Worm (Caenorhabditis elegans): Measurements from ENCODE around the gene bra-2.

ce11 chrIII:901600-902250 is 9.3 kb upstream of the bra-2 start:
- no peak for TF ChIP-seq tbx-9 (tag; optimal IDR thresholded peaks at IDR 0.05; ENCODE audit: borderline replicate concordance)
- peak; percentile 25 for TF ChIP-seq lin-40 (tag; optimal IDR thresholded peaks at IDR 0.05)
- TF ChIP-seq unc-62 (GFP tag; optimal IDR thresholded peaks at IDR 0.05): no peak
- TF ChIP-seq ztf-28 (GFP tag; IDR thresholded peaks at IDR 0.05): no peak
- no peak for TF ChIP-seq mxl-1 (tag; optimal IDR thresholded peaks at IDR 0.05)
- no peak for TF ChIP-seq ztf-3 (GFP tag; optimal IDR thresholded peaks at IDR 0.05)
- TF ChIP-seq nfyb-1 (GFP tag; IDR thresholded peaks at IDR 0.05): no peak
